Worm (Caenorhabditis elegans) whole organism, dauer: Measurements from ENCODE around the gene spp-19.

Experiments used
- unc-62 ChIP-seq: sonication (generic microtip); optimal IDR thresholded peaks from 2 replicates; lab custom pipeline; 2017; ENCODE audit warnings: missing biosample characterization, missing genetic modification reagents, missing genetic modification characterization

The spp-19 gene

DNA sequence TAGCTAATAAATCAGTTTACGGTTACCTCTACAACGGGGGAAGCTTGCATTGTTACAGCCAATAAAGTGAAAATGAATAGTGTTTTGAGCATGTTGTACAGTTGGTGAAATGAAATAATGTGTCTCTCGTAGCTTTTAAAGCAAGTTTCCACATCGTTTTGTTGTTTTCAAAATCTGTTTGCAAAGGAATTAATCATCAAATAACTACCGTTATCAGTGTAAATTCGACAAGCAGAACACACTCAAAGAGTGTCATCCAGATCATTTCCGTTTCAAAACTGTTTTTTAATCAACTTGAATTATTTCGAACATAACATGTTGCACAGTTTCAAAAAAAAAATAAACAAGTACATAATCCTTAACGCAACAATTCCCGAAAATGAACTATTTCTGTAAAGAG lies 4.5 kb downstream of the spp-19 start, which contains the start of gene spp-27:
Gene spp-27 (minus strand): TSS at position 101 of the 400 bp plus-strand sequence.
- TF ChIP-seq unc-62: no peak

DNA sequence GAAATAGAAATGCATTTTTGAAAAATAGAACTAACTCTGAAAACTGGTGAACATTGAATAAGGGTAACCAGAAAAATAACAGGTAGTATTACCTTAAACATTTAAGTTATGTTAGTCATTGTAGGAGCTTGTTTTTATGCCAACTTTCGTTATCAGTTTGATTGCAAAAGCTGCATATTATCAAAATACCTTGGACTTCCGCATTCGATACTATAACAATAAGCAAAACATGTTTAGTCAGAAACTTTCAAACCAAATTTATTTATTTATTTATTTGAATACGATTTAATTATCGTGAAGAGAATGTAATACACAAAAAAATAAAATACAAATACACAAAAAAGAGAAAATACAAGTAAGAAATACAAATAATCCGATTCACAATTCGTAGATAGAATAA lies 7.2 kb downstream of the spp-19 start, which contains the start of gene K04A8.19:
Gene K04A8.19 (minus strand): TSS at position 101 of the 400 bp plus-strand sequence.
- no peak for TF ChIP-seq unc-62

DNA sequence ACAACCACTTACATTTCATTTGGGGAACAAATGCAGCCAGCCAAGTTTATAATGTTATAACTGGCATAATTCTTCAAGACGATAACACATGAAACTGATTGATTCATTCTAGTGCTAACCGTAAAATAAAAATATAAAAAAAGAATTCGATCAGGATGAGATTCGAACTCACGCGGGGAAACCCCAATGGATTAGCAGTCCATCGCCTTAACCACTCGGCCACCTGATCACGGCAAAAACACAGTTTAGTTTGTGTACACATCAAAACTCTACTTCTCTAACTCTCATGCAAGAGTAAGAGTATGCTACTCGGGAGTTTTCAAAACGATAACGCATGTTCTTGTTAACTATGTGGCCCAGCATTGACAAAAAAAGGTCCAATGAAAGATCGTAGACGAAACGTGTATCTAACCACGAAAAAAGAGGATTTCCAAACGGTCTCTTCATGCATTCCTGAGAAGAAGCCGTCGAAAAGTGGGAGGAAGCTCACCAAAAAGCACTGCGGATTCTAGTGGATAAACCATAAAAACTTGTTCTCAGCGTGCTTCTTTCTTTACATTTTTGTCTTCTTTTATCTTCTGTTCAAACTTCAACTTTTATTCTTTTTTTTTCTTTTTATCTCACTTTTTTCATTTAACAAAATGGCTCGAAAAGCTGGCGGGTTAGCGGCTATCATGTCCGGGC lies 9.6 kb downstream of the spp-19 start, which contains the start of gene twk-10:
Gene twk-10 (plus strand): TSS at position 634 of the 684 bp plus-strand sequence.
- TF ChIP-seq unc-62: no peak

DNA sequence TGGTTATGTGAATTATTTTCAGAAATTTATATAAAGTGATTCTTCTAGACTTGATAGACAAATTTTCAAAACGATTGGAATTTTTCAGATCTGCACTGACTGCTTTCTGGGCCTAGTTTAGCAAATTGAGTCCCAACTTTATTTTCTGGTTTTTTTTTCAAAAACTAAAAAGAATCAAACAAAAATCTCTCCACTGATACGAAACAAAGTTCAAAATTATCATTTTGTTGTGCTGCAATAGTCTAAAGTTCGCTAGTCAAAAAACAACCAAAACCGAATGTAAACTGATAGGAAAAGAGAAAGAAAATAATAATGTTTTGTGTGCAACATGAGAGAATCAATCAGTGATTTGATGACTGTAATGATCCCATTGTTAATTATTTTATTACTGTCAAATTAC lies 11.6 kb downstream of the spp-19 start, which contains the start of gene lipl-4:
Gene lipl-4 (plus strand): TSS at position 301 of the 400 bp plus-strand sequence.
- TF ChIP-seq unc-62: no peak

DNA sequence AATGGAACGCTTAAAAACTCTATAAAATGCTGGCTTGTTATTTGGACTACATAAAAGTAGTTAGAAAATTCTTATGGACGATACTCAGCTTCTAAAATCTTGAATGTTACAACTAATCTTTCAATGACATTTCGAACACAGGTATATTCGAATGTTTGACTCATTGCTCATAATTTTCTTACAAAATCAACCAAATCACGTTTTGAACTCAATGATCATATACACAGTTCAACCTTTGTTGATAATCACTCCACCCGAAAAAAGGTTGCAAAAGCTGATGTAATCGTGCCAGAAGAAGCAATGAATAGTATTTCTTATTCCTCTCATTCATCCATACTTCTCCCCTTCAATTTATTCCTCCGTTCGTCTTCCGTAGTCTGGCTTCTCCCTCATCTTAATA lies 12.3 kb downstream of the spp-19 start, which contains the start of gene K04A8.20:
Gene K04A8.20 (plus strand): TSS at position 301 of the 400 bp plus-strand sequence.
- no peak for TF ChIP-seq unc-62

DNA sequence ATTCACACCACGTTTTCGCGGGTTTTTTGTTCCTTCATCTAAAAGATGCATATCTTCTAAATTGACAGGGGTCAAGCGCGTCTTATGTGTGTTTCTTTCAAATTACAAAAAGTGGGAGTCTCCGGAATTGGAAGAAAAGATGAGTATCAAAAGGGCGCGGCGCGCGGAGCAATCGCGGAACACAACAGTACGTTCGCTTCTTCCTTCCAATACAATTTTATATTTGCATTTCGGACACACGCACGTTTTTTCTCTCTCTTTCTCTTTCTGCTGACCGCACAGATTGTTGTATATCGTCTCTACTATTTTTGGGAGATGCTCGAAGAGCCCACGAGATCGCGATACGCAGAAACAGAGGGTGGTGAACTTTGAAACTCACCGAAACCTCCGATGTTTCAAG lies 13.2 kb downstream of the spp-19 start:
- no peak for TF ChIP-seq unc-62

DNA sequence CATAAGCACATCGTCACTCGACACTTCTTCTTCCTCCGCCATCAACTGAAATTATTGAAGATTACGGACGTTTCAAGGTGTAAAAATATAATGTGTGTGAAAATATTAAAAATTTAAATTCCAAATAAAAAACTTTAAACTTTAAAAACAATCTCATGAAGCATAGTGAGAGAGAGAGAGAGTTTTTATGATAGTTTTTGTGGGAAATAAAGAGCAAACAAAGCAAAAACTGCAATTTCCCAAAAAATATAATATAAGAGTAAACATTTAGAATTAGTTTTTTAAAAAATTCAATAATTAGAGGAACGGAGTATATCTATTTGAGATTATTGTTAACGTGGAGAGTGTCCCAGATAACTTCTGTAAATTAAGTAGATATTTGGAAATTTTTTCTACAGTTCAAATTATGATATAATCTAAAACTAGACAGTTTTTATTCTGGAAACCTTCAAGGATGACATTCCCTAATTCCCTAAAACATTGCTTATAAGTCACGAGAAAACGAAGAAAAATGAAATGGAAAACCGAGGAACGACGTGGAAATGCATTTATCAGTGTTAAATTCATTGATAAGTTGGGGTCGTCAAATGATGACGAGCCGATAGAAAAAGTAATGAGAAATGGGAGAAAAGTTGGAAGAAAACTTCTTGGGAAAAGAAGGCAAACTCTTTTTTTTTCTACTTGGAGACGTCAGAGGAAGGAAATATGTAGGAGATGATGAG lies 14.9 kb downstream of the spp-19 start, which contains the start of gene dre-1:
Gene dre-1 (minus strand): TSS at position 51 of the 722 bp plus-strand sequence.
- no peak for TF ChIP-seq unc-62

DNA sequence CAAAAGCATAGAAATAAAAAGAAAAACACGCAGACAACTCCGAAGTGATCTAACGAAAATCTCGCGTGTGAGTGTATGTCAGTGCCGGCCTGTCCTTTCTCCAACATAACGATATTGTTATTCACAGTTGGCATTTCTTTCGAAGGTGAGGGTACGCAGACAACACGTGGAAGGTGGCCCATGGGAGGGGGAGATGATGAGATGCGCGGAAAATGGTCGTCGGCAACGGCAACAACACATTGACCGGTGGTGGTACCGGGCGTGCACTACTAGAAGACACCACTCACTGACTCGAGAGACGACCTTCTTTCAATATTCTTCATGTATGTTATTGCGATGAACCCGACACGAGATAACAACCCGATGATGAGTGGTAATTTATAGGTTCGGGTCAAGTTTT lies 16.5 kb downstream of the spp-19 start:
- no peak for TF ChIP-seq unc-62

DNA sequence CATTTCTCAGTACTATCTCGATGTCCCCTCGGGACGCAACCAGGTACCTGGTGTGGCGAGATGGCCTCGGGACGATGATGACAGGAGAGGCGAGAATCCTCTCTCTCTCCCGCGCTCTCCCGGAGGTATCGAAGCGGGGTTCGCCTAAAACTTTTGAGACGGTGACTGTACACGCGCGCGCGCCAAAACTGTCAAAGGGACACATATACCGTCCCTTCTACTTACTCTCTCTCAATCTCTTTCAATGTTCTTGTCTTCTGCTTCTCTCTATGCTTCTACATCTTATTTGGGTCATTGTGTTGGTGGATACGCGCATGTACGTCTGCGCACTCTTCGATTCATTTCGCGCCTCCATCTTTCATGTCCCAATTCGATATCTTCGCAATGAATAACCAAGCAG lies 19.6 kb downstream of the spp-19 start:
- no peak for TF ChIP-seq unc-62

DNA sequence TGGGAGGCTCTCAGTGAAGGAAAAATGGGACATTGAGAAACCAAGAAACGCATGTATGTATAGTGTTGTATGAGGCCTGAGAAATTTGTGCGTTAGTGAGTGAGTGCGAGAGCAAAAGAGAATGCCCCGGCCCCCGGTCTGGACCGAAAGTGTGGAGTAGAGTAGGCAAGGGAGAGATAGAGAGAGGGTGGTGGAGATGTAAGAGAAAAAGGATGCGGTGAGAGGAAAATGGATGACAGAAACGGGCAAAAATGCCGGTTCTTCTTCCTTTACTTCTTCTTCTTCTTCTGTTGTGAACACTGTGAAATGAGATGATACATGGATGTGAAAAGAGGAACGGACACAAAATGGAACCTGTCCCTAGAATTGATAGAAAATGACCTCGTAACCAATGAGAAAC lies 23.2 kb downstream of the spp-19 start:
- TF ChIP-seq unc-62: no peak

DNA sequence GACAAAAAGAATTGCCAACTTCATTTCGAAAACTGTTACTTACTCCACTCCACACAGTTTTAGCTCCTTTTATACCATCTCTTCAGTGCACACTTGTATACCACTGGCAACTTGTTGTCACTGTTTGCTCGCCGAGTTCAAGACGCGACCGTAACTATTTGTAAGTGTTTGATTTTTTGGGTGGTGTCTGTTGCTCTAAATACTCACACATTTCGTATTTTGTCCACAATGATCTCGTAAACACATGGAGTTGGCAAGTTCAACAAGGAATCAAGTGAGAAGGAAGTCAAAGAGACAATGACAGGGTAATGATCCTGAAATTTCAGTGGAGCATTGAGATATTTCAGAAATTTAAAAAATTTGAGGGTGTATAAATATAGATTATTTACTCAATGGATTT lies 28.5 kb downstream of the spp-19 start, which contains the start of gene hpo-26:
Gene hpo-26 (minus strand): TSS at position 31 of the 400 bp plus-strand sequence.
- TF ChIP-seq unc-62: no peak

DNA sequence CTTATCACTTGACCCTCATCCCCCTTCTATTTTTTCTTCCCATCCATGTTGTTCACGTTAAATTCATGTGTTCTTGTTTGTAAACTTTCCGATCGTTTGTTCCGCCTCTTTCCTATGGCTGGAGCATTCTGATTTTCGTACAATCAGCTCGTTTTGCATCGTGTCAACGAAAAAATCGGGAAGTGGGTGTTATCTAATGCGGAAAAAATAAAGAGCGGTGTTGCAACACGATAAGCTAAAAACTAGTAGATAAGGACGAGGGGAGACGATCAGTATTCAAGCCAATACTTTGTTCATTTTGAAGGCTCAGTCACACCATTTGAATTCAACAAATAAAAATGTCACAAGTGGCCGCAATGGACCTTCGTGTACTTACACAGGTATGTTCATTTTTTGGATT lies 36.7 kb downstream of the spp-19 start, which contains the start of gene acs-1:
Gene acs-1 (plus strand): TSS at position 233 of the 400 bp plus-strand sequence.
- no peak for TF ChIP-seq unc-62

DNA sequence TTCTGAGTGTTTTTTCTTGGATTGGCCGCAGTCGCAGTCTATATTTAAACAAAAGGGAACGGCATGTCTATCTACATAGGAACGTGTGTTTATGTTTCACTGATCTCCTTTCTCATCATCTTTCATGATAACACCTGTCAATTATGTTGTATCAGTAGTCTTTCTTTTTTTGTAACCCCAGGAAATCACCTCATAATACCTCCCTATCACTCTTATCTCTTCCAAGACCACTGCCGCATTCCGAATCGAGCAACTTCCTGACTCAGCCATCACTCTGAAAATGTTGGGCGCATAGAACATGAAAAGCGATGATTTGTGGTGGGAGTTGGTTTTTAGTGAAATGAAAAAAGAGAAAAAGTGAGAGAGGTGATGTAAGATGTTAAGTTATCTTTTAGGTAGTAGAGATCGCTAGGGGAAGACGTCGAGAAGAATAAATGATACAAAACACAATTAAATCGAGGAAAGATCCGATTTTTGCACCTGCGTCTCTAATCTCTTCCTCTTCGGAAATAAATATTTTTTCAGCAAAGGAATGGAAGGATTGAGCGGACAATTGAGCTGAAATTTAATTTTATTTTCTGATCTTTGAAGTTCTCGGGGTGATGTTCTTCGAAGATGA lies 38.5 kb downstream of the spp-19 start:
- TF ChIP-seq unc-62: no peak

DNA sequence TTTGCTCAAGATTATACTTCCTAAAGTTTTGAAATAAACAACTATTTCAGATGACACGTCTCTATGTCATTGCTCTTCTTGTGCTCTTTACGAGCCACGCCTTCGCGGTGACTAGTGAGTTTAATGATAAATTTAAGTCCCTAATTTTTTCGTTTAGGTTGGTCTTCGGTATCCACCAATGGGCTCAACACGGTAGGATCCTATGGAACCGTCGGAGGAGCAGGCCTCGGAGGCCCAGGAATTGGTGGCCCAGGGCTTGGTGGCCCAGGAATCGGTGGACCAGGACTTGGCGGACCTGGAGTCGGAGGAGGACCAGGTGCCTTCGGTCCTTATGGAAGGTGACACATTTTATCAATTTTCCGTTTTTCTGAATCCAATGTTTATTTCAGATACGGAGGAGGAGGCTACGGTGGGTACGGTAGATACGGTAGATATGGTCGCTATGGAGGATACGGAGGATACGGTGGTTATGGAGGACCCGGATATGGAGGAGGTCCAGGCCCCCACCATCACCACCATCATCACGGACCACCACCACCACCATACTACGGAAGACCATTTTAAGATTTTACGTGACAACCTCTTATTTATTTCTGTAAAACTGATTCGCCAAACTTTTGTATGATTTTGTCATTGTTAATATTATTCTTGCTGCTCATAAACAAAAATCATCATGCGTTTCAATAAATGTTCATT lies 41.0 kb downstream of the spp-19 start, which contains the start of the genes F46E10.2 and F46E10.18:
Gene F46E10.2 (plus strand): TSS at position 51 of the 696 bp plus-strand sequence.
Gene F46E10.18 (plus strand): TSS at position 646 of the 696 bp plus-strand sequence.
- TF ChIP-seq unc-62: no peak

DNA sequence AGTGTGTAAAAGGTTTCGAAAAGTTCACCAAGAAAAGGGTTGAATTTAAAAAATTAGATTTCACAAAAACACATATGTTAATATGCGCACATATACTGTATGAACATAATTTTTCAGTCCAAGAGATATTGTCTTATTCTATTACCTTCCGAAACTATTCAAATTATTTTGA lies 43.4 kb downstream of the spp-19 start, which contains the start of gene F46E10.3:
Gene F46E10.3 (plus strand): TSS at position 73 of the 172 bp plus-strand sequence.
- TF ChIP-seq unc-62: no peak
